Fruit fly (Drosophila melanogaster) whole organism: Measurements from ENCODE around the gene RpL22.

Experiments
- CG8478 ChIP-seq: fragments of >200 bp; optimal IDR thresholded peaks from 2 replicates; lab custom pipeline; 2018; ENCODE audit warnings: inconsistent platforms
- Dll ChIP-seq: fragments of >200 bp; optimal IDR thresholded peaks from 2 replicates; lab custom pipeline; 2017
- EcR ChIP-seq, 2 experiments: fragments of >200 bp; optimal IDR thresholded peaks; 2 replicates each; lab custom pipeline; 2017; ENCODE audit warnings: missing biosample characterization in 2 of 2, missing genetic modification characterization in 2 of 2, missing genetic modification reagents in 2 of 2
- pan ChIP-seq: fragments of >200 bp; optimal IDR thresholded peaks from 2 replicates; lab custom pipeline; 2017
- psq ChIP-seq: fragments of >200 bp; optimal IDR thresholded peaks from 2 replicates; lab custom pipeline; 2017
- usp ChIP-seq: fragments of >200 bp; optimal IDR thresholded peaks from 2 replicates; lab custom pipeline; 2017; ENCODE audit warnings: missing biosample characterization, missing genetic modification characterization, mixed read lengths

RpL22 gene

DNA sequence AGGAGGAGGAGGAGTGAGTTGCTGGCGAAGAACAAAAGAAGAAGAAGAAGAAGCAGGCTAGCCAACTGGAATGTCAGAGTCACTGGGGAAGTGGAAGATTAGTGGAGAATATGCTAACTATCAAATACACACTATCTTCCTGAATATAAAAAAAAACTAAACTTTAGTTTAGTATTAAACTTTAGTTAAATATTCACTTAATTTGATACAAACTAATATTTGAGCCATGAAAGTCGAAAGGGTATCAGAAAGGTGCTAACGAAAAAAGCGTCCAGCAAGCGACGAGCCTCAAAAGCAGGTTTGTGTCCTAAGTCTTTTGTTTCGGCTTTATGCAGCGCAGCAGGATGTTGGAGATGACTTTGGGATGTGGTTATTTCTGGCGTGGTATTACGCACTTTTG lies 10.3 kb upstream of the RpL22 start:
- TF ChIP-seq pan (no peak), Dll (no peak), EcR (GFP tag; optimal IDR thresholded peaks at IDR 0.05; lab: Kevin White, UChicago) (no peak), usp (GFP tag; lab: Kevin White, UChicago) (no peak), psq (no peak), CG8478 (lab: Kevin White, UChicago) (no peak)

- TF ChIP-seq CG8478 (lab: Kevin White, UChicago) (no peak), psq (no peak), usp (GFP tag; lab: Kevin White, UChicago) (no peak), Dll (no peak), EcR (GFP tag; optimal IDR thresholded peaks at IDR 0.05; lab: Kevin White, UChicago) (no peak), pan (no peak)
These were observed 9.3 kb upstream of the RpL22 start for dm6 chrX:774160-774700.

- TF ChIP-seq psq (no peak), Dll (no peak), pan (no peak), usp (GFP tag; lab: Kevin White, UChicago) (no peak), EcR (GFP tag; optimal IDR thresholded peaks at IDR 0.05; lab: Kevin White, UChicago) (no peak), CG8478 (lab: Kevin White, UChicago) (no peak)
These were observed 7.5 kb upstream of the RpL22 start for dm6 chrX:772305-772986.

- TF ChIP-seq psq (no peak), usp (GFP tag; lab: Kevin White, UChicago) (no peak), EcR (GFP tag; optimal IDR thresholded peaks at IDR 0.05; lab: Kevin White, UChicago) (no peak), CG8478 (lab: Kevin White, UChicago) (no peak)
These were observed 6.6 kb upstream of the RpL22 start for dm6 chrX:771431-772064.

- TF ChIP-seq psq (no peak), Dll (no peak), CG8478 (lab: Kevin White, UChicago) (no peak), EcR (GFP tag; optimal IDR thresholded peaks at IDR 0.05; lab: Kevin White, UChicago) (no peak), usp (GFP tag; lab: Kevin White, UChicago) (no peak), pan (no peak)
These were observed 4.8 kb upstream of the RpL22 start, which contains the start of gene fz3 for dm6 chrX:769639-770124. fz3 (plus strand) TSS chrX:769945.

- TF ChIP-seq CG8478 (lab: Kevin White, UChicago): no peak
- TF ChIP-seq psq: no peak
- no peak for TF ChIP-seq usp (GFP tag; lab: Kevin White, UChicago)
- TF ChIP-seq Dll: no peak
- no peak for TF ChIP-seq EcR (GFP tag; optimal IDR thresholded peaks at IDR 0.05; lab: Kevin White, UChicago)
- no peak for TF ChIP-seq pan
These were observed 3.7 kb upstream of the RpL22 start for dm6 chrX:768480-769123.

DNA sequence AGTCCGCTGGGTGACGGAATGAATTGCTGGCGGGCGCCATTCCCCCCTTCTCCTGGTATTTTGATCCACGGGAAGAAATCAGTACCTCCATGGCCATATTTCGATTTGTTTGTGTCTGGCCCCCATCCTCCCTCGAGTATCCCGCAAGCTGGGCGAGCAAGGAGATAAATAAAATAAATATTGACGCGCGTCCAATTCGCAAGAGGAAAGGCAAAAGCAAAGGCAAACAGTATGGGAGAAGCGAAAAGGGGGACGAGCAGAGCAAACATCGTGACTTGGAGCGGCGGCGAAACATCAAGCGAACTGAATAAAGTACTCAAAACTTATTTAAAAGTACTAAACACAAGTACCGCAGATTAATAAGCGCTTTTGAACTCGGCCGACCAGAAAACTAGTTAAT lies 3.0 kb upstream of the RpL22 start:
- TF ChIP-seq Dll (no peak), pan (no peak), psq (no peak), EcR (GFP tag; optimal IDR thresholded peaks at IDR 0.05; lab: Kevin White, UChicago) (no peak), usp (GFP tag; lab: Kevin White, UChicago) (no peak), CG8478 (lab: Kevin White, UChicago) (no peak)

DNA sequence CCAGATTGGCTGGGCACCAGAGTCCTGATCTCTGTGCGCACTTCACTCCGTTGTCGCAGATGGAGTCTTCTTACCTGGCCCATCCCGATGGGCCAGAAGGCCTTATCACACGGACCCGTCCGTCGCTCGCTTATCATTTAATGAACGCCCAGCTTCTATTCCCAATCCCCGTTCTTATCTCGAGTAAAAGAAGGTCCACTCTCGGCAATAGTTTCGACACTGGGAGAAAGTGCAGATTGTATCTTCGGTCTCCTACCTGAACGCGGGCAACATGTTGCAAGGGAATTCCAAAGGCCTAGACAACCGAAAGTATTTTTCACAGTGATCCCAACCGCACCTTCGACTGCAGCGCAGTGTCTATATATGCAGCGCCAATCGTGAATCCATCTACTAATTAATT lies 1.2 kb upstream of the RpL22 start:
- TF ChIP-seq psq: no peak
- no peak for TF ChIP-seq usp (GFP tag; lab: Kevin White, UChicago)
- no peak for TF ChIP-seq Dll
- TF ChIP-seq pan: no peak
- no peak for TF ChIP-seq CG8478 (lab: Kevin White, UChicago)
- TF ChIP-seq EcR (GFP tag; optimal IDR thresholded peaks at IDR 0.05; lab: Kevin White, UChicago): no peak

DNA sequence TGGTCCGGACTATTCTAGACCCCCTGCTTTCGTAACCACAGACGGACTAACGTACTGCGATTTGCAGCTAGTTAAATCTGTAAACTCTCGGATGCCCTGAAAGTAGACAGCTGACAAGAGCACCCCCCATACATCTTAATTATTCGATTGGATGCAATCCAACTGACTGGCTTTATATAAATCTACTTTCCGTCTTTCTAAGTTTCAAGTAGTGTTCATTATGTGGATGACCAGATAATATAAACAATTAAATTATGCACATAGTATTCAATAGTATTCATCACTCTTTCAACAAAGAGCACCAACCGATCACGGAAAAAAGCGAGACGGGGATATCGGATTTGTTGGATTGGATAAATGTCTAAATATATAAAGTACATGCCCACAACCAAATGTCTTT lies 2.9 kb downstream of the RpL22 start:
- no peak for TF ChIP-seq usp (GFP tag; lab: Kevin White, UChicago)
- no peak for TF ChIP-seq psq
- TF ChIP-seq CG8478 (lab: Kevin White, UChicago): no peak
- TF ChIP-seq Dll: no peak
- TF ChIP-seq pan: no peak
- TF ChIP-seq EcR (GFP tag; optimal IDR thresholded peaks at IDR 0.05; lab: Kevin White, UChicago): no peak

DNA sequence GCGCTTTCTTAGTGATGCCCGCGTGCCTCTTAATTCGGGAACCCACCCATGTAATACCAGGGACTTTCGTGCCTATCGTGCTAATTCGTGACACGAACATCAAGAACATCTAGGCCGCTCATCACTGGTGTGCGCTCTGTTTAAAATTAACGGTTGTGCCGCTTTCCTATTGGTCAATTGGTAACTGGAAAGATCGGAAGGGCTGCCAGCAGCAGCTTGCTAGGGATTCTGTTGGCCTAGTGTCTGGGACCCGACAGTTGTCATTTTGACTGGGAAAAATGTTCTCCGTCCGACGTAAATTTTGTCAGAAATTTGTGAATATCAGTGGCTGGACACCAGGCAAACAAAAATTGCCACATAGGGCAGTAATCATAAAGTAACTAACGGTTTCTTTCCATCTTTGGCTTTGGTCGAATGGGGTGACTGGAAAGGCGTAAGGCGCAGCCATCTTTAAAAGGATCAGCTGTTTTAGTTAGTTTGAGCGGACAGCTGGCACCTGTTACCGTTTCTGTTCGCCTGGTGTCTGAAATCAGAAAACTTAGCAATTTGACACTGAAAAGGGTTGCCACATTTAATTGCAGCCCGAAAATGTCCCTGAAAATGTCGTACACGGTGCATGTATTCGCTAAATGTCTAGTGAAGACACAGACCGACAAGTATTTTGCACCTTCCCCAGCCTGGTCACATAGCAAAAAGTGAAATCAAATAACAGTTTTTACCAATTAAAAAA lies 5.9 kb downstream of the RpL22 start, which contains the start of gene CG5273:
Gene CG5273 (plus strand): TSS at position 703 of the 730 bp plus-strand sequence.
- TF ChIP-seq CG8478 (lab: Kevin White, UChicago): no peak
- no peak for TF ChIP-seq pan
- TF ChIP-seq psq: no peak
- TF ChIP-seq Dll: no peak
- TF ChIP-seq usp (GFP tag; lab: Kevin White, UChicago): no peak
- TF ChIP-seq EcR (GFP tag; optimal IDR thresholded peaks at IDR 0.05; lab: Kevin White, UChicago): no peak

DNA sequence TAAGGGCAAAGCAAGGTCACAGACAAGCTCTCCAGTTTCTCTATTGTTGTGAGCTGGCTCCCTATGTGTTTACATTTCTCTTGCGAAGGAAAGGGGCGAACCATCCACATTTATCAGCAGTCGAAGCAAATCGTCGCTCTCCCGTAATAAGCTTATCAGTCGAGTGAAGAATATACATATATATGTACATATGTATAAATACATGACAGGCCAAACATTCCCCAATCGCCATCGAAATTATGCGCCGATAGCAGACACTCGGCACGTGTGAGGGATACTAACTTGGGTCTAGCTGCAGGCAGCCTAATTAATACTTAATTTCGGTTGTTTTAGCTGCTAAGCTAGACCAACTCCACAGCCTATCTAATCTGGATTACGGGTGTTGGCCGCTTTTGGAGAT lies 8.1 kb downstream of the RpL22 start:
- TF ChIP-seq CG8478 (lab: Kevin White, UChicago): no peak
